Worm (Caenorhabditis elegans): ENCODE results near the gene C55A6.12.

The C55A6.12 gene

DNA sequence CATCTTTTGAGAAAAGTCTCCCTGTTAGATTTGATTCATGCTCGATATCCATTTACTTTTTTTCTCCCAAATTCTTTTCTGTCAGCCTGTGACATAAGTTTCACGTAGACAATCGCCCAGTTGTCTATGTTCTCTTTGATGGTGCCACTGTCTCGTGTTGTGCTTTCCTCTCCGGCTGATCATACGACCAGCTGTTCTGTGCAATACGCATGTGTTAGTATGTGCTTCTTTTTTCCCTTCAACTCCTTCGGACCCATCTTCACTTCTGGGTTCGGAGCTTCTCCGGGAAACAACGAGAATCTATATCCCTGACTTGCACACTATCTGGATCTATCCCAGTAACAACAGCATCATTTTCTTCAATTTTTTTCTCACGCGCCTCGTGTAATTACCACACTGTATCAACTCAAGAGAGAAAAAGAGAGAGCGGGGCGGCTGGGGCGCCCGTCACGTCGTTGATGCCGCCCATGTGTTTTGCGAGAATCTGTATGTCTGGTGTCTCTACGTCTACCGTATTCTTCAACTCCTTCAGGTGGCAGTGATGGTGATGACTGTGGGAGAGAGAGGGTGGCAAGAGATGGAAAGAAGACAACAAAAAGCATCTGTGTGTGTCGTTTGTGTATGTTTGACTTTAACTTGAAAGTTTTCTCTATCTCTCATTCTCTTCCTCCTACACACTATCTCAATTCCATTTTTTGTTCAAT, 29.1 kb upstream of the C55A6.12 start (continued):
- TF ChIP-seq ztf-26 (tag; optimal IDR thresholded peaks at IDR 0.05), result peak; percentile 70
- TF ChIP-seq sptf-2 (GFP tag; optimal IDR thresholded peaks at IDR 0.05), result no peak
- TF ChIP-seq Y79H2A.3 (GFP tag; conservative IDR thresholded peaks at IDR 0.05), result no peak
- TF ChIP-seq ccch-3 (GFP tag; optimal IDR thresholded peaks at IDR 0.05), result no peak
- peak; percentile 76 for TF ChIP-seq K12H6.12 (tag; optimal IDR thresholded peaks at IDR 0.05)
- no peak for TF ChIP-seq snpc-3.4 (tag; optimal IDR thresholded peaks at IDR 0.05)
- TF ChIP-seq fkh-3 (tag; optimal IDR thresholded peaks at IDR 0.05), result no peak
- no peak for TF ChIP-seq D2030.7 (GFP tag; IDR thresholded peaks at IDR 0.05)
- TF ChIP-seq akir-1 (GFP tag; optimal IDR thresholded peaks at IDR 0.05), result no peak
- peak; percentile 40 for TF ChIP-seq ZK185.1 (tag; optimal IDR thresholded peaks at IDR 0.05; ENCODE audit: poor library complexity, severe bottlenecking)
- TF ChIP-seq pha-4 (tag; optimal IDR thresholded peaks at IDR 0.05), result no peak
- TF ChIP-seq him-1 (tag; optimal IDR thresholded peaks at IDR 0.05), result no peak
- peak; percentile 78 for TF ChIP-seq hmg-1.2 (GFP tag; IDR thresholded peaks at IDR 0.05)
- TF ChIP-seq F23B12.7 (tag; optimal IDR thresholded peaks at IDR 0.05; ENCODE audit: insufficient read depth), result peak; percentile 7
- peak; percentile 85 for TF ChIP-seq F22D6.2 (tag; optimal IDR thresholded peaks at IDR 0.05)
- TF ChIP-seq nhr-27 (tag; optimal IDR thresholded peaks at IDR 0.05), result no peak
- no peak for TF ChIP-seq tbx-9 (tag; optimal IDR thresholded peaks at IDR 0.05; ENCODE audit: borderline replicate concordance)
- no peak for TF ChIP-seq unc-130 (GFP tag; optimal IDR thresholded peaks at IDR 0.05)
- no peak for TF ChIP-seq attf-3 (GFP tag; conservative IDR thresholded peaks at IDR 0.05)
- no peak for TF ChIP-seq ztf-22 (GFP tag; optimal IDR thresholded peaks at IDR 0.05)
- TF ChIP-seq B0019.2 (GFP tag; conservative IDR thresholded peaks at IDR 0.05), result no peak
- TF ChIP-seq T07F8.4 (tag; optimal IDR thresholded peaks at IDR 0.05), result no peak
- peak; percentile 52; the same call in 1 of the 2 replicates for TF ChIP-seq dox-1 (GFP tag; IDR thresholded peaks at IDR 0.05)
- TF ChIP-seq F57C9.4 (tag; optimal IDR thresholded peaks at IDR 0.05), result no peak
- TF ChIP-seq hmg-20 (GFP tag; IDR thresholded peaks at IDR 0.05), result no peak
- TF ChIP-seq hlh-12 (tag; optimal IDR thresholded peaks at IDR 0.05), result no peak
- no peak for TF ChIP-seq dpff-1 (tag; optimal IDR thresholded peaks at IDR 0.05)
- no peak for TF ChIP-seq lag-1 (GFP tag; IDR thresholded peaks at IDR 0.05)
- no peak for TF ChIP-seq ceh-79 (tag; optimal IDR thresholded peaks at IDR 0.05)
- no peak for TF ChIP-seq ceh-100 (GFP tag; IDR thresholded peaks at IDR 0.05)
- no peak for TF ChIP-seq snpc-4 (GFP tag; optimal IDR thresholded peaks at IDR 0.05)
- TF ChIP-seq snpc-4 (tag; optimal IDR thresholded peaks at IDR 0.05), result peak in 3 of 4 experiments; percentile 10 to 58 (median 54)
- peak in 1 of 2 experiments; percentile 64 for TF ChIP-seq let-607 (tag; optimal IDR thresholded peaks at IDR 0.05)
- TF ChIP-seq zim-3 (tag; optimal IDR thresholded peaks at IDR 0.05), result peak; percentile 16
- no peak for TF ChIP-seq aptf-3 (GFP tag; IDR thresholded peaks at IDR 0.05)
- no peak for TF ChIP-seq hrde-1 (tag; optimal IDR thresholded peaks at IDR 0.05; ENCODE audit: borderline replicate concordance)
- peak; percentile 98 for TF ChIP-seq nhr-80 (tag; optimal IDR thresholded peaks at IDR 0.05)
- no peak for TF ChIP-seq B0261.1 (tag; optimal IDR thresholded peaks at IDR 0.05)

DNA sequence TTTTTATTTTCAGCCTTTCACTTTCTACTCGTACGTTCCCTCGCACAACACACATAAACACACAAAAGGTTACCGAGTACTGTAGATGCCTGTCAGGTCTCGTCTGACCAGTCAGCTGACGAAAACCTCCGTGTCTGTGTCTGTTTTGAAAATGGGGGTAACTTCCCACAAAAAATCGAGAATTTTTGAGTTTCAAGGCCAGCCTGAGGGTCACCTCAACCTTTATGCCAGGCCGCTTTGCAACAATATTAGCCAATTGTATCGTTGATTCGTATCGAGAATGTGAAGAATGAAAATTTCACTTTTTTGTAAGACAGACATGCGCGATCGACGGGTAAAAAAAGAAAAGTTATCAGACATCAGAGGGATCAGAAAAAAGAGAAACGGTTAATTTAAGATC, 28.2 kb upstream of the C55A6.12 start:
- TF ChIP-seq F22D6.2 (tag; optimal IDR thresholded peaks at IDR 0.05) (no peak), rec-8 (tag; optimal IDR thresholded peaks at IDR 0.05) (no peak), ztf-26 (tag; optimal IDR thresholded peaks at IDR 0.05) (peak; percentile 17), ZK185.1 (tag; optimal IDR thresholded peaks at IDR 0.05; ENCODE audit: poor library complexity, severe bottlenecking) (no peak), bed-1 (GFP tag; IDR thresholded peaks at IDR 0.05) (no peak), ceh-27 (GFP tag; optimal IDR thresholded peaks at IDR 0.05) (peak; percentile 68), Y56A3A.18 (GFP tag; IDR thresholded peaks at IDR 0.05) (no peak), egl-44 (GFP tag; IDR thresholded peaks at IDR 0.05) (no peak), K12H6.12 (tag; optimal IDR thresholded peaks at IDR 0.05) (no peak), snpc-3.4 (tag; optimal IDR thresholded peaks at IDR 0.05) (no peak), madf-3 (GFP tag; IDR thresholded peaks at IDR 0.05) (no peak), hlh-12 (tag; optimal IDR thresholded peaks at IDR 0.05) (no peak), xnd-1 (tag; optimal IDR thresholded peaks at IDR 0.05) (no peak), lin-35 (GFP tag; optimal IDR thresholded peaks at IDR 0.05) (no peak), ekl-4 (GFP tag; IDR thresholded peaks at IDR 0.05) (no peak), ceh-58 (GFP tag; IDR thresholded peaks at IDR 0.05) (no peak)

Measured in whole organism, young adult.